Fruit fly (Drosophila melanogaster) whole organism: ENCODE measurements around the gene CG17666.

Experiments
- CG8478 ChIP-seq: fragments of >200 bp; optimal IDR thresholded peaks from 2 replicates; lab custom pipeline; 2018; ENCODE audit warnings: inconsistent platforms
- Dll ChIP-seq: fragments of >200 bp; optimal IDR thresholded peaks from 2 replicates; lab custom pipeline; 2017
- EcR ChIP-seq, 2 experiments: fragments of >200 bp; optimal IDR thresholded peaks; 2 replicates each; lab custom pipeline; 2017; ENCODE audit warnings: missing biosample characterization in 2 of 2, missing genetic modification characterization in 2 of 2, missing genetic modification reagents in 2 of 2
- pan ChIP-seq: fragments of >200 bp; optimal IDR thresholded peaks from 2 replicates; lab custom pipeline; 2017
- psq ChIP-seq: fragments of >200 bp; optimal IDR thresholded peaks from 2 replicates; lab custom pipeline; 2017
- usp ChIP-seq: fragments of >200 bp; optimal IDR thresholded peaks from 2 replicates; lab custom pipeline; 2017; ENCODE audit warnings: missing biosample characterization, missing genetic modification characterization, mixed read lengths

The CG17666 gene

dm6 chr3L:12800167-12800566 lies 19.0 kb downstream of the CG17666 start:
- TF ChIP-seq EcR (GFP tag; optimal IDR thresholded peaks at IDR 0.05; lab: Kevin White, UChicago) (peak; percentile 75 to 88), Dll (lab: Kevin White, UChicago) (no peak)

dm6 chr3L:12802443-12802865 lies 21.3 kb downstream of the CG17666 start:
- TF ChIP-seq pan (lab: Kevin White, UChicago), result no peak
- TF ChIP-seq usp (GFP tag; lab: Kevin White, UChicago), result no peak
- no peak for TF ChIP-seq CG8478 (lab: Kevin White, UChicago)
- no peak for TF ChIP-seq psq
- TF ChIP-seq Dll (lab: Kevin White, UChicago), result no peak
- TF ChIP-seq EcR (GFP tag; optimal IDR thresholded peaks at IDR 0.05; lab: Kevin White, UChicago), result no peak

dm6 chr3L:12803159-12804034 lies 22.3 kb downstream of the CG17666 start:
- TF ChIP-seq psq (no peak), usp (GFP tag; lab: Kevin White, UChicago) (no peak), EcR (GFP tag; optimal IDR thresholded peaks at IDR 0.05; lab: Kevin White, UChicago) (no peak), CG8478 (lab: Kevin White, UChicago) (no peak), pan (lab: Kevin White, UChicago) (no peak), Dll (lab: Kevin White, UChicago) (no peak)

dm6 chr3L:12804035-12804729 lies 23.1 kb downstream of the CG17666 start:
- TF ChIP-seq EcR (GFP tag; optimal IDR thresholded peaks at IDR 0.05; lab: Kevin White, UChicago), result no peak
- no peak for TF ChIP-seq psq
- no peak for TF ChIP-seq pan (lab: Kevin White, UChicago)
- no peak for TF ChIP-seq CG8478 (lab: Kevin White, UChicago)
- TF ChIP-seq Dll (lab: Kevin White, UChicago), result no peak

- no peak for TF ChIP-seq pan (lab: Kevin White, UChicago)
- TF ChIP-seq EcR (GFP tag; optimal IDR thresholded peaks at IDR 0.05; lab: Kevin White, UChicago), result no peak
- no peak for TF ChIP-seq usp (GFP tag; lab: Kevin White, UChicago)
- TF ChIP-seq psq, result no peak
- TF ChIP-seq CG8478 (lab: Kevin White, UChicago), result no peak
- no peak for TF ChIP-seq Dll (lab: Kevin White, UChicago)
Measured at dm6 chr3L:12804730-12805170, 23.6 kb downstream of the CG17666 start, which contains the start of gene Atg1. TSS of gene Atg1 (minus strand) at chr3L:12805116.

- no peak for TF ChIP-seq CG8478 (lab: Kevin White, UChicago)
- TF ChIP-seq EcR (GFP tag; optimal IDR thresholded peaks at IDR 0.05; lab: Kevin White, UChicago), result no peak
- no peak for TF ChIP-seq psq
- TF ChIP-seq usp (GFP tag; lab: Kevin White, UChicago), result no peak
- TF ChIP-seq Dll (lab: Kevin White, UChicago), result no peak
- TF ChIP-seq pan (lab: Kevin White, UChicago), result no peak
Measured at dm6 chr3L:12805660-12806289, 24.6 kb downstream of the CG17666 start, which contains the start of gene Sap130. TSS of gene Sap130 (plus strand) at chr3L:12805902.

dm6 chr3L:12806290-12806743 lies 25.2 kb downstream of the CG17666 start:
- no peak for TF ChIP-seq pan (lab: Kevin White, UChicago)
- no peak for TF ChIP-seq usp (GFP tag; lab: Kevin White, UChicago)
- TF ChIP-seq psq, result peak; percentile 80

- TF ChIP-seq psq, result no peak
- no peak for TF ChIP-seq CG8478 (lab: Kevin White, UChicago)
- no peak for TF ChIP-seq pan (lab: Kevin White, UChicago)
- no peak for TF ChIP-seq EcR (GFP tag; optimal IDR thresholded peaks at IDR 0.05; lab: Kevin White, UChicago)
- no peak for TF ChIP-seq usp (GFP tag; lab: Kevin White, UChicago)
- no peak for TF ChIP-seq Dll (lab: Kevin White, UChicago)
Measured at dm6 chr3L:12808421-12808820, 27.3 kb downstream of the CG17666 start, which contains the start of gene CG32110. TSS of gene CG32110 (plus strand) at chr3L:12808721.

- TF ChIP-seq usp (GFP tag; lab: Kevin White, UChicago), result no peak
- no peak for TF ChIP-seq pan (lab: Kevin White, UChicago)
- no peak for TF ChIP-seq CG8478 (lab: Kevin White, UChicago)
- TF ChIP-seq Dll (lab: Kevin White, UChicago), result no peak
- TF ChIP-seq psq, result no peak
Measured at dm6 chr3L:12813907-12814306, 32.8 kb downstream of the CG17666 start, which contains the start of the genes Sf3a2 and CG42588. TSS of gene Sf3a2 (minus strand) at chr3L:12814019. TSS of gene CG42588 (plus strand) at chr3L:12814254.

dm6 chr3L:12814806-12815205 lies 33.7 kb downstream of the CG17666 start:
- TF ChIP-seq psq, result no peak
- TF ChIP-seq Dll (lab: Kevin White, UChicago), result no peak
- no peak for TF ChIP-seq EcR (GFP tag; optimal IDR thresholded peaks at IDR 0.05; lab: Kevin White, UChicago)
- TF ChIP-seq CG8478 (lab: Kevin White, UChicago), result no peak
- TF ChIP-seq usp (GFP tag; lab: Kevin White, UChicago), result no peak
- no peak for TF ChIP-seq pan (lab: Kevin White, UChicago)

- TF ChIP-seq CG8478 (lab: Kevin White, UChicago) (no peak), psq (no peak), pan (lab: Kevin White, UChicago) (no peak), usp (GFP tag; lab: Kevin White, UChicago) (no peak), EcR (GFP tag; optimal IDR thresholded peaks at IDR 0.05; lab: Kevin White, UChicago) (no peak), Dll (lab: Kevin White, UChicago) (no peak)
Measured at dm6 chr3L:12815756-12816155, 34.6 kb downstream of the CG17666 start.
